Worm (Caenorhabditis elegans) whole organism, L3 larva: ENCODE data around the gene Y41D4B.17.

ENCODE experiments used
- R02D3.7 ChIP-seq: fragments of 150-350 bp; optimal IDR thresholded peaks from 2 replicates; lab custom pipeline; 2014; ENCODE audit warnings: missing biosample characterization, missing genetic modification characterization
- ZK546.5 ChIP-seq: sonication (generic microtip); optimal IDR thresholded peaks from 2 replicates; lab custom pipeline; 2017; ENCODE audit warnings: missing biosample characterization, missing genetic modification characterization
- ama-1 ChIP-seq: fragments of 150-350 bp; optimal IDR thresholded peaks from 2 replicates; lab custom pipeline; 2018
- ceh-28 ChIP-seq: fragments of 150-350 bp; optimal IDR thresholded peaks from 2 replicates; lab custom pipeline; 2014; ENCODE audit warnings: missing biosample characterization, missing genetic modification reagents, missing genetic modification characterization
- daf-12 ChIP-seq: fragments of 150-350 bp; optimal IDR thresholded peaks from 2 replicates; lab custom pipeline; 2014; ENCODE audit warnings: missing biosample characterization, missing genetic modification reagents, missing genetic modification characterization
- egl-27 ChIP-seq: sonication (generic microtip); optimal IDR thresholded peaks from 4 replicates; lab custom pipeline; 2017; ENCODE audit warnings: missing biosample characterization, missing genetic modification reagents, missing genetic modification characterization
- egl-5 ChIP-seq: fragments of 150-350 bp; optimal IDR thresholded peaks from 2 replicates; lab custom pipeline; 2017; ENCODE audit warnings: missing biosample characterization, missing genetic modification reagents, missing genetic modification characterization, inconsistent platforms
- elt-1 ChIP-seq: fragments of 150-350 bp; optimal IDR thresholded peaks from 2 replicates; lab custom pipeline; 2014; ENCODE audit warnings: missing biosample characterization, missing genetic modification characterization
- elt-2 ChIP-seq: sonication (generic microtip); optimal IDR thresholded peaks from 2 replicates; lab custom pipeline; 2016; ENCODE audit warnings: missing genetic modification reagents, mild to moderate bottlenecking, missing genetic modification characterization, missing compliant biosample characterization
- elt-3 ChIP-seq, 3 experiments: fragments of 150-350 bp in 1 of 3; sonication (generic microtip) in 2 of 3; optimal IDR thresholded peaks; 2 replicates in 2 of 3; 4 replicates in 1 of 3; lab custom pipeline; 2014 to 2017; ENCODE audit warnings: missing biosample characterization in 3 of 3, missing genetic modification characterization in 3 of 3
- eor-1 ChIP-seq, 2 experiments: fragments of 150-350 bp; optimal IDR thresholded peaks; 2 replicates each; lab custom pipeline; 2014 to 2018; ENCODE audit warnings: missing biosample characterization in 2 of 2, missing genetic modification characterization in 2 of 2
- fkh-10 ChIP-seq: sonication (generic microtip); optimal IDR thresholded peaks from 2 replicates; lab custom pipeline; 2017; ENCODE audit warnings: missing biosample characterization, missing genetic modification reagents, missing genetic modification characterization
- fkh-2 ChIP-seq: fragments of 150-350 bp; optimal IDR thresholded peaks from 2 replicates; lab custom pipeline; 2014; ENCODE audit warnings: missing biosample characterization, missing genetic modification reagents, missing genetic modification characterization
- fos-1 ChIP-seq: fragments of 150-350 bp; optimal IDR thresholded peaks from 2 replicates; lab custom pipeline; 2014; ENCODE audit warnings: missing biosample characterization, missing genetic modification characterization
- jun-1 ChIP-seq: fragments of 150-350 bp; optimal IDR thresholded peaks from 2 replicates; lab custom pipeline; 2014; ENCODE audit warnings: missing biosample characterization, missing genetic modification reagents, missing genetic modification characterization
- lin-15B ChIP-seq: fragments of 150-350 bp; optimal IDR thresholded peaks from 2 replicates; lab custom pipeline; 2014; ENCODE audit warnings: missing biosample characterization, missing genetic modification characterization
- mdl-1 ChIP-seq: fragments of 150-350 bp; optimal IDR thresholded peaks from 2 replicates; lab custom pipeline; 2014; ENCODE audit warnings: missing biosample characterization, missing genetic modification characterization
- mml-1 ChIP-seq: fragments of 150-350 bp; sonication (generic microtip); optimal IDR thresholded peaks from 3 replicates; lab custom pipeline; 2014; ENCODE audit warnings: missing biosample characterization, missing genetic modification characterization
- nfya-1 ChIP-seq: sonication (generic microtip); optimal IDR thresholded peaks from 2 replicates; lab custom pipeline; 2017; ENCODE audit warnings: missing genetic modification characterization, mild to moderate bottlenecking, missing compliant biosample characterization, antibody characterized with exemption, moderate library complexity; ENCODE audit not compliant: insufficient read depth
- nhr-11 ChIP-seq: fragments of 150-350 bp; optimal IDR thresholded peaks from 2 replicates; lab custom pipeline; 2014; ENCODE audit warnings: missing biosample characterization, missing genetic modification characterization
- nhr-12 ChIP-seq: fragments of 150-350 bp; optimal IDR thresholded peaks from 2 replicates; lab custom pipeline; 2014; ENCODE audit warnings: missing biosample characterization, missing genetic modification characterization
- nhr-25 ChIP-seq: sonication (generic microtip); optimal IDR thresholded peaks from 2 replicates; lab custom pipeline; 2017; ENCODE audit warnings: missing biosample characterization, missing genetic modification characterization
- nhr-43 ChIP-seq: sonication (generic microtip); optimal IDR thresholded peaks from 2 replicates; lab custom pipeline; 2016; ENCODE audit warnings: mild to moderate bottlenecking, missing genetic modification characterization, missing compliant biosample characterization; ENCODE audit not compliant: poor library complexity, severe bottlenecking
- nhr-67 ChIP-seq: fragments of 150-350 bp; optimal IDR thresholded peaks from 2 replicates; lab custom pipeline; 2014; ENCODE audit warnings: missing biosample characterization, missing genetic modification characterization
- pha-4 ChIP-seq: fragments of 150-350 bp; optimal IDR thresholded peaks from 2 replicates; lab custom pipeline; 2014; ENCODE audit warnings: missing biosample characterization, missing genetic modification reagents, missing genetic modification characterization
- sea-2 ChIP-seq: fragments of 150-350 bp; sonication (generic microtip); optimal IDR thresholded peaks from 4 replicates; lab custom pipeline; 2014; ENCODE audit warnings: missing biosample characterization, missing genetic modification reagents, missing genetic modification characterization
- skn-1 ChIP-seq: fragments of 150-350 bp; optimal IDR thresholded peaks from 2 replicates; lab custom pipeline; 2014; ENCODE audit warnings: missing biosample characterization, missing genetic modification characterization
- snpc-4 ChIP-seq: fragments of 150-350 bp; optimal IDR thresholded peaks from 2 replicates; lab custom pipeline; 2014; ENCODE audit warnings: missing biosample characterization, missing genetic modification characterization
- tbx-2 ChIP-seq: sonication (generic microtip); optimal IDR thresholded peaks from 2 replicates; lab custom pipeline; 2016; ENCODE audit warnings: mild to moderate bottlenecking, missing genetic modification characterization, missing compliant biosample characterization
- unc-39 ChIP-seq: sonication (generic microtip); optimal IDR thresholded peaks from 4 replicates; lab custom pipeline; 2017; ENCODE audit warnings: missing biosample characterization, missing genetic modification characterization
- unc-62 ChIP-seq: fragments of 150-350 bp; sonication (generic microtip); optimal IDR thresholded peaks from 4 replicates; lab custom pipeline; 2014; ENCODE audit warnings: missing biosample characterization, missing genetic modification reagents, missing genetic modification characterization
- zag-1 ChIP-seq: fragments of 150-350 bp; optimal IDR thresholded peaks from 2 replicates; lab custom pipeline; 2014; ENCODE audit warnings: missing biosample characterization, missing genetic modification characterization
- ztf-11 ChIP-seq: fragments of 150-350 bp; optimal IDR thresholded peaks from 2 replicates; lab custom pipeline; 2014; ENCODE audit warnings: missing biosample characterization, missing genetic modification characterization
- ztf-4 ChIP-seq: fragments of 150-350 bp; optimal IDR thresholded peaks from 2 replicates; lab custom pipeline; 2014; ENCODE audit warnings: missing biosample characterization, missing genetic modification characterization

The Y41D4B.17 gene

ce11 chrIV:1516527-1516926, 43.4 kb upstream of the Y41D4B.17 start, which contains the start of gene clec-172:
Gene clec-172 (minus strand): TSS chrIV:1516627.
- TF ChIP-seq ama-1 (lab: Kevin White, UChicago) (no peak), elt-2 (tag; lab: Kevin White, UChicago) (peak; percentile 38)

- TF ChIP-seq nhr-25 (tag; lab: Kevin White, UChicago) (no peak), mml-1 (tag; lab: Kevin White, UChicago) (no peak)
Observed at ce11 chrIV:1521224-1521623, 38.7 kb upstream of the Y41D4B.17 start, which contains the start of gene K03H6.4. Gene K03H6.4 (minus strand): TSS chrIV:1521324.

- TF ChIP-seq mdl-1 (no peak), ztf-11 (no peak), zag-1 (tag; lab: Kevin White, UChicago) (no peak), elt-1 (tag; lab: Kevin White, UChicago) (no peak), elt-3 (tag; optimal IDR thresholded peaks at IDR 0.05; lab: Kevin White, UChicago) (no peak), snpc-4 (no peak), nhr-43 (no peak), egl-27 (tag; lab: Kevin White, UChicago) (no peak), ceh-28 (tag; lab: Kevin White, UChicago) (no peak), nhr-67 (tag; lab: Kevin White, UChicago) (no peak), ztf-4 (tag; lab: Kevin White, UChicago) (no peak), ama-1 (lab: Kevin White, UChicago) (no peak), pha-4 (tag; lab: Kevin White, UChicago) (no peak), tbx-2 (tag; lab: Kevin White, UChicago) (no peak), daf-12 (tag; lab: Kevin White, UChicago) (no peak), R02D3.7 (tag; lab: Kevin White, UChicago) (no peak)
Observed at ce11 chrIV:1522358-1522757, 37.5 kb upstream of the Y41D4B.17 start.

- TF ChIP-seq pha-4 (tag; lab: Kevin White, UChicago) (no peak), fkh-10 (GFP tag; lab: Kevin White, UChicago) (no peak), jun-1 (tag; lab: Kevin White, UChicago) (no peak), ceh-28 (tag; lab: Kevin White, UChicago) (no peak), nhr-11 (tag; lab: Kevin White, UChicago) (no peak)
Observed at ce11 chrIV:1523418-1523817, 36.5 kb upstream of the Y41D4B.17 start, which contains the start of gene K03H6.1. Gene K03H6.1 (plus strand): TSS chrIV:1523718.

- TF ChIP-seq nhr-25 (tag; lab: Kevin White, UChicago) (no peak), unc-62 (GFP tag; lab: Kevin White, UChicago) (no peak), pha-4 (tag; lab: Kevin White, UChicago) (no peak), lin-15B (no peak), tbx-2 (tag; lab: Kevin White, UChicago) (no peak), unc-39 (no peak), elt-2 (tag; lab: Kevin White, UChicago) (no peak), eor-1 (tag; optimal IDR thresholded peaks at IDR 0.05; lab: Kevin White, UChicago) (no peak), ZK546.5 (tag; lab: Kevin White, UChicago) (no peak), ceh-28 (tag; lab: Kevin White, UChicago) (no peak), egl-5 (tag; lab: Kevin White, UChicago) (no peak)
Observed at ce11 chrIV:1536316-1536715, 23.6 kb upstream of the Y41D4B.17 start, which contains the start of gene K03H6.5. Gene K03H6.5 (minus strand): TSS chrIV:1536416.

ce11 chrIV:1547129-1547528, 12.8 kb upstream of the Y41D4B.17 start:
- TF ChIP-seq eor-1 (tag; optimal IDR thresholded peaks at IDR 0.05; lab: Kevin White, UChicago) (no peak), nhr-25 (tag; lab: Kevin White, UChicago) (peak; percentile 92), sea-2 (GFP tag; lab: Kevin White, UChicago) (no peak), elt-1 (tag; lab: Kevin White, UChicago) (peak; percentile 79)

ce11 chrIV:1548457-1548861, 11.4 kb upstream of the Y41D4B.17 start, which contains the start of gene col-107:
Gene col-107 (plus strand): TSS chrIV:1548721.
- TF ChIP-seq egl-5 (tag; lab: Kevin White, UChicago) (no peak), elt-1 (tag; lab: Kevin White, UChicago) (peak; percentile 84), fkh-2 (tag; lab: Kevin White, UChicago) (no peak), fos-1 (tag; lab: Kevin White, UChicago) (no peak), nfya-1 (tag; lab: Kevin White, UChicago) (peak; percentile 35), eor-1 (tag; optimal IDR thresholded peaks at IDR 0.05; lab: Kevin White, UChicago) (no peak), nhr-25 (tag; lab: Kevin White, UChicago) (peak; percentile 91), fkh-10 (GFP tag; lab: Kevin White, UChicago) (no peak), snpc-4 (no peak), nhr-12 (tag; lab: Kevin White, UChicago) (no peak), mml-1 (tag; lab: Kevin White, UChicago) (no peak), skn-1 (tag; lab: Kevin White, UChicago) (no peak)
